Worm (Caenorhabditis elegans) whole organism, young adult: ENCODE results near the gene nas-28.

Experiments
- D2030.7 ChIP-seq: fragments of 200-800 bp; sonication (Bioruptor generic); IDR thresholded peaks from 2 replicates; pipeline ENCODE4 v1.3.6; 2022; ENCODE audit warnings: missing genetic modification reagents, missing genetic modification characterization, missing compliant biosample characterization
- F39B2.1 ChIP-seq: fragments of 200-800 bp; sonication (Bioruptor generic); IDR thresholded peaks from 2 replicates; pipeline ENCODE4 v1.3.6; 2022; ENCODE audit warnings: missing genetic modification reagents, missing genetic modification characterization, missing compliant biosample characterization
- F49E8.2 ChIP-seq: sonication (generic microtip); optimal IDR thresholded peaks from 3 replicates; lab custom pipeline; 2017; ENCODE audit warnings: missing genetic modification characterization, mild to moderate bottlenecking, missing compliant biosample characterization, antibody characterized with exemption, moderate library complexity; ENCODE audit not compliant: insufficient read depth
- F52B5.7 ChIP-seq: sonication (generic microtip); optimal IDR thresholded peaks from 2 replicates; lab custom pipeline; 2016; ENCODE audit warnings: mild to moderate bottlenecking, missing genetic modification characterization, missing compliant biosample characterization
- Y95B8A.8 ChIP-seq: fragments of 200-800 bp; sonication (Bioruptor generic); IDR thresholded peaks from 2 replicates; pipeline ENCODE4 v1.3.6; 2022; ENCODE audit warnings: missing genetic modification reagents, missing genetic modification characterization, missing compliant biosample characterization
- atf-7 ChIP-seq: sonication (generic microtip); optimal IDR thresholded peaks from 2 replicates; lab custom pipeline; 2017; ENCODE audit warnings: mild to moderate bottlenecking, missing genetic modification characterization, missing compliant biosample characterization
- attf-6 ChIP-seq: fragments of 200-800 bp; sonication (Bioruptor generic); IDR thresholded peaks from 2 replicates; pipeline ENCODE4 v1.3.6; 2022; ENCODE audit warnings: missing genetic modification reagents, missing genetic modification characterization, missing compliant biosample characterization
- ccch-3 ChIP-seq: fragments of 200-800 bp; sonication (Bioruptor generic); optimal IDR thresholded peaks from 2 replicates; lab custom pipeline; 2018; ENCODE audit warnings: mild to moderate bottlenecking, missing genetic modification characterization, missing compliant biosample characterization
- die-1 ChIP-seq: sonication (generic microtip); optimal IDR thresholded peaks from 2 replicates; lab custom pipeline; 2016; ENCODE audit warnings: missing genotype, mild to moderate bottlenecking, missing genetic modification characterization, missing compliant biosample characterization
- dpff-1 ChIP-seq: sonication (generic microtip); optimal IDR thresholded peaks from 2 replicates; lab custom pipeline; 2017; ENCODE audit warnings: mild to moderate bottlenecking, missing genetic modification characterization, missing compliant biosample characterization
- efl-1 ChIP-seq: fragments of 150-350 bp; optimal IDR thresholded peaks from 2 replicates; lab custom pipeline; 2014; ENCODE audit warnings: missing biosample characterization, missing genetic modification reagents, missing genetic modification characterization
- egl-44 ChIP-seq: fragments of 200-800 bp; sonication (Bioruptor generic); IDR thresholded peaks from 2 replicates; pipeline ENCODE4 v1.3.6; 2022; ENCODE audit warnings: missing genetic modification reagents, missing genetic modification characterization, missing compliant biosample characterization
- ets-4 ChIP-seq: fragments of 200-800 bp; sonication (Bioruptor generic); optimal IDR thresholded peaks from 2 replicates; lab custom pipeline; 2018; ENCODE audit warnings: mild to moderate bottlenecking, missing genetic modification characterization, missing compliant biosample characterization
- him-1 ChIP-seq: sonication (generic microtip); optimal IDR thresholded peaks from 2 replicates; lab custom pipeline; 2016; ENCODE audit warnings: missing genotype, missing genetic modification reagents, missing genetic modification characterization, missing compliant biosample characterization
- hmg-20 ChIP-seq: fragments of 200-800 bp; sonication (Bioruptor generic); IDR thresholded peaks from 2 replicates; pipeline ENCODE4 v1.3.6; 2022; ENCODE audit warnings: missing genetic modification reagents, missing genetic modification characterization, missing compliant biosample characterization
- lag-1 ChIP-seq: fragments of 200-800 bp; sonication (Bioruptor generic); IDR thresholded peaks from 2 replicates; pipeline ENCODE4 v1.3.6; 2022; ENCODE audit warnings: missing genetic modification reagents, missing genetic modification characterization, missing compliant biosample characterization
- lir-1 ChIP-seq: fragments of 200-800 bp; sonication (Bioruptor generic); conservative IDR thresholded peaks from 2 replicates; pipeline ENCODE4 v1.3.6; 2022; ENCODE audit warnings: missing genetic modification reagents, missing genetic modification characterization, missing compliant biosample characterization
- lsl-1 ChIP-seq: fragments of 200-800 bp; sonication (Bioruptor generic); optimal IDR thresholded peaks from 2 replicates; lab custom pipeline; 2018; ENCODE audit warnings: mild to moderate bottlenecking, missing genetic modification characterization, moderate library complexity, missing compliant biosample characterization
- madf-10 ChIP-seq: sonication (generic microtip); optimal IDR thresholded peaks from 2 replicates; lab custom pipeline; 2016; ENCODE audit warnings: mild to moderate bottlenecking, missing genetic modification characterization, missing compliant biosample characterization
- madf-6 ChIP-seq: fragments of 200-800 bp; sonication (Bioruptor generic); IDR thresholded peaks from 2 replicates; pipeline ENCODE4 v1.3.6; 2022; ENCODE audit warnings: missing genetic modification reagents, missing genetic modification characterization, missing compliant biosample characterization
- mes-4 ChIP-seq: sonication (generic microtip); optimal IDR thresholded peaks from 2 replicates; lab custom pipeline; 2016; ENCODE audit warnings: missing genotype, missing genetic modification characterization, missing compliant biosample characterization
- nhr-120 ChIP-seq: fragments of 200-800 bp; sonication (Bioruptor generic); IDR thresholded peaks from 2 replicates; pipeline ENCODE4 v1.3.6; 2022; ENCODE audit warnings: missing genetic modification characterization, missing compliant biosample characterization
- nhr-179 ChIP-seq: sonication (generic microtip); optimal IDR thresholded peaks from 2 replicates; lab custom pipeline; 2016; ENCODE audit warnings: mild to moderate bottlenecking, missing genetic modification characterization, missing compliant biosample characterization
- nhr-27 ChIP-seq: fragments of 200-800 bp; sonication (Bioruptor generic); optimal IDR thresholded peaks from 2 replicates; lab custom pipeline; 2018; ENCODE audit warnings: mild to moderate bottlenecking, missing genetic modification characterization, moderate library complexity, missing compliant biosample characterization
- pbrm-1 ChIP-seq: fragments of 200-800 bp; sonication (Bioruptor generic); IDR thresholded peaks from 2 replicates; pipeline ENCODE4 v1.3.6; 2022; ENCODE audit warnings: missing genetic modification reagents, missing genetic modification characterization, missing compliant biosample characterization
- pha-4 ChIP-seq: fragments of 150-350 bp; sonication (generic microtip); optimal IDR thresholded peaks from 2 replicates; lab custom pipeline; 2014; ENCODE audit warnings: missing biosample characterization, missing genetic modification reagents, missing genetic modification characterization
- rpc-1 ChIP-seq, 2 experiments: fragments of 150-350 bp in 1 of 2; sonication (generic microtip) in 1 of 2; optimal IDR thresholded peaks; 2 replicates each; lab custom pipeline; 2014 to 2018; ENCODE audit warnings: missing biosample characterization in 1 of 2, missing genetic modification characterization in 1 of 2, missing genetic modification reagents in 1 of 2, missing genotype in 1 of 2
- snpc-1.1 ChIP-seq: sonication (generic microtip); optimal IDR thresholded peaks from 2 replicates; lab custom pipeline; 2017; ENCODE audit warnings: missing genetic modification characterization, mild to moderate bottlenecking, missing compliant biosample characterization, antibody characterized with exemption, moderate library complexity, missing genotype, missing genetic modification reagents; ENCODE audit not compliant: insufficient read depth
- snpc-4 ChIP-seq, 5 experiments: fragments of 150-350 bp in 1 of 5; sonication (generic microtip) in 4 of 5; optimal IDR thresholded peaks; 2 replicates each; lab custom pipeline; 2014 to 2018; ENCODE audit warnings: missing genetic modification characterization in 5 of 5, missing biosample characterization in 3 of 5, antibody characterized with exemption in 2 of 5, mild to moderate bottlenecking in 2 of 5, missing compliant biosample characterization in 2 of 5, missing genotype in 2 of 5, moderate library complexity in 2 of 5, missing genetic modification reagents in 1 of 5
- tbx-9 ChIP-seq: sonication (generic microtip); optimal IDR thresholded peaks from 2 replicates; lab custom pipeline; 2016; ENCODE audit warnings: borderline replicate concordance, missing genetic modification characterization, inconsistent platforms, missing compliant biosample characterization
- unc-62 ChIP-seq: fragments of 150-350 bp; optimal IDR thresholded peaks from 2 replicates; lab custom pipeline; 2014; ENCODE audit warnings: missing biosample characterization, missing genetic modification reagents, missing genetic modification characterization
- zfh-2 ChIP-seq: fragments of 200-800 bp; sonication (Bioruptor generic); conservative IDR thresholded peaks from 2 replicates; pipeline ENCODE4 v1.3.6; 2022; ENCODE audit warnings: missing genetic modification reagents, missing genetic modification characterization, missing compliant biosample characterization
- ztf-6 ChIP-seq: fragments of 200-800 bp; sonication (Bioruptor generic); IDR thresholded peaks from 2 replicates; pipeline ENCODE4 v1.3.6; 2022; ENCODE audit warnings: missing genetic modification reagents, missing genetic modification characterization, missing compliant biosample characterization

nas-28 gene

DNA sequence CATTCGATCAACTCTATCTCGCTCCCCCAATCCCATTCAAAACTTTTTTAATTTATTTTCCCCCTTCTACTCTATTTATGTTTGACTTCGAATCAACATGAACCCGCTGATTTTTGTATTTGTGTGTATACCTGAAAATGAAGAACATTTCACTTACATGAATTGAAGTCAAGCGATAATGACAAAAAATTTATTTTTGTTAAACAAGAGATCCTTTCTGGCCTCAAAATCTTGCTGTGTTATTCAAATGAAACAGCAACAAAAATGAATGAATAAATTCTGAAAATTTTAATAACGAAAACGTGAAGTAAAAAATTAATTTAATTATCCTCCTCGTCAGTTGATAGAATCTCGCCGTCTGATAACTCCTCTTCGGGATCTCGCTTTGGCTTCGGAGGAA lies 19.4 kb upstream of the nas-28 start (continued):
- TF ChIP-seq pbrm-1 (GFP tag; lab: Robert Waterston, UW) (no peak), efl-1 (GFP tag; lab: Kevin White, UChicago) (peak; percentile 9), nhr-120 (GFP tag; lab: Robert Waterston, UW) (no peak), lsl-1 (GFP tag; lab: Kevin White, UChicago) (peak; percentile 49), F49E8.2 (tag; lab: Kevin White, UChicago) (peak; percentile 85), hmg-20 (GFP tag; lab: Robert Waterston, UW) (no peak), snpc-4 (GFP tag; optimal IDR thresholded peaks at IDR 0.05; lab: Kevin White, UChicago) (no peak), snpc-4 (tag; optimal IDR thresholded peaks at IDR 0.05; lab: Kevin White, UChicago) (peak in 2 of 4 experiments; percentile 4 to 32), madf-10 (tag; lab: Kevin White, UChicago) (no peak), pha-4 (tag; lab: Kevin White, UChicago) (no peak), ztf-6 (no peak), F39B2.1 (GFP tag; lab: Robert Waterston, UW) (no peak), ets-4 (GFP tag; lab: Kevin White, UChicago) (no peak), unc-62 (GFP tag; lab: Kevin White, UChicago) (no peak), snpc-1.1 (tag; lab: Kevin White, UChicago) (peak; percentile 56), rpc-1 (optimal IDR thresholded peaks at IDR 0.05; lab: Kevin White, UChicago) (no peak), rpc-1 (tag; optimal IDR thresholded peaks at IDR 0.05; lab: Kevin White, UChicago) (no peak), him-1 (tag; lab: Kevin White, UChicago) (peak; percentile 72), die-1 (peak; percentile 7), egl-44 (no peak), madf-6 (GFP tag; lab: Robert Waterston, UW) (peak; percentile 50), lir-1 (GFP tag; lab: Robert Waterston, UW) (no peak), attf-6 (GFP tag; lab: Robert Waterston, UW) (peak; percentile 68; the same call in 1 of the 2 replicates), F52B5.7 (no peak), nhr-179 (no peak)
- TF ChIP-seq, all 124 proteins: peak for 33

DNA sequence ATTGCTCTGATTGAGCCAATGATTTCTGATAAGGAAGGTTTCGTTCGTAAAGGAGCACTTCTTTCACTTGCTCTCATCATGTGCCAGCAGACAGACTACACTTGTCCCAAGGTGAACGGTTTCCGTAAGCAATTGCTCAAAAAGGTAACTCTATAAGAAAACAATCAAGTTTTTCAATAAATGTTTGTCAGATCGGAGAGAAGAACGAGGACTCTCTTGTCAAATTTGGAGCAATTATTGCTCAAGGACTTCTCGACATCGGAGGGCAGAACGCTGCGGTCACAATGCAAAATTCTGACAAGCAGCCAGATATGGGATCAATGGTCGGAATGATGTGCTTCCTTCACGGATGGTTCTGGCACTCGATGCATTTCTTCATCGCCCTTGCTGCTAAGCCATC lies 18.3 kb upstream of the nas-28 start:
- TF ChIP-seq tbx-9 (tag; lab: Kevin White, UChicago): no peak
- TF ChIP-seq ccch-3 (GFP tag; lab: Kevin White, UChicago): no peak
- TF ChIP-seq D2030.7 (GFP tag; lab: Robert Waterston, UW): no peak
- no peak for TF ChIP-seq lag-1 (GFP tag; lab: Robert Waterston, UW)
- no peak for TF ChIP-seq mes-4 (tag; lab: Kevin White, UChicago)
- TF ChIP-seq dpff-1 (tag; lab: Kevin White, UChicago): no peak
- no peak for TF ChIP-seq snpc-4 (GFP tag; optimal IDR thresholded peaks at IDR 0.05; lab: Kevin White, UChicago)
- TF ChIP-seq snpc-4 (tag; optimal IDR thresholded peaks at IDR 0.05; lab: Kevin White, UChicago): no peak
- TF ChIP-seq atf-7 (tag; lab: Kevin White, UChicago): no peak
- TF ChIP-seq nhr-27 (tag; lab: Kevin White, UChicago): no peak
- no peak for TF ChIP-seq efl-1 (GFP tag; lab: Kevin White, UChicago)
- no peak for TF ChIP-seq zfh-2 (GFP tag; lab: Robert Waterston, UW)
- TF ChIP-seq madf-6 (GFP tag; lab: Robert Waterston, UW): no peak
- TF ChIP-seq Y95B8A.8 (GFP tag; lab: Robert Waterston, UW): no peak
- TF ChIP-seq, all 124 proteins: peak for 0
